Fruit fly (Drosophila melanogaster): ENCODE measurements around the gene CG1631.

CG1631 gene

dm6 chrX:20342205-20342604 is 15.0 kb downstream of the CG1631 start (continued):
- TF ChIP-seq D19A (tag; optimal IDR thresholded peaks at IDR 0.05) (peak; percentile 13), CG11504 (tag; optimal IDR thresholded peaks at IDR 0.05) (peak; percentile 63), tna (GFP tag; IDR thresholded peaks at IDR 0.05; ENCODE audit: partially characterized antibody) (no peak), phol (tag; optimal IDR thresholded peaks at IDR 0.05) (peak; percentile 43), dpn (GFP tag; optimal IDR thresholded peaks at IDR 0.05) (no peak), CG12155 (GFP tag; optimal IDR thresholded peaks at IDR 0.05) (no peak), bsh (GFP tag; optimal IDR thresholded peaks at IDR 0.05) (peak in 1 of 2 experiments; percentile 57), Hr51 (GFP tag; optimal IDR thresholded peaks at IDR 0.05) (peak in 1 of 2 experiments; percentile 24), CG17829 (tag; optimal IDR thresholded peaks at IDR 0.05) (peak; percentile 19), ttk (GFP tag; IDR thresholded peaks at IDR 0.05) (peak; percentile 32; the same call in 1 of the 2 replicates), CG32772 (GFP tag; IDR thresholded peaks at IDR 0.05) (0 out of 2 replicates have a peak, but pooled peaks have one; percentile 8)

dm6 chrX:20376422-20376821 is 49.2 kb downstream of the CG1631 start, which contains the start of gene CG12679:
CG12679 (minus strand) TSS chrX:20376522.
- TF ChIP-seq MTF-1 (GFP tag; optimal IDR thresholded peaks at IDR 0.05; ENCODE audit: borderline replicate concordance) (no peak), nerfin-1 (tag; optimal IDR thresholded peaks at IDR 0.05) (no peak), pnt (GFP tag; optimal IDR thresholded peaks at IDR 0.05) (no peak)
